Worm (Caenorhabditis elegans): ENCODE results near the gene K04C2.3.

ce11 chrIII:6839091-6839490 lies 33.8 kb upstream of the K04C2.3 start:
- TF ChIP-seq ama-1 (optimal IDR thresholded peaks at IDR 0.05) (no peak), zag-1 (tag; optimal IDR thresholded peaks at IDR 0.05) (no peak), aly-2 (tag; optimal IDR thresholded peaks at IDR 0.05) (no peak), ceh-16 (tag; optimal IDR thresholded peaks at IDR 0.05) (no peak), egl-27 (tag; optimal IDR thresholded peaks at IDR 0.05) (no peak), dmd-4 (tag; optimal IDR thresholded peaks at IDR 0.05) (no peak)

All from whole organism, L2 larva.